Worm (Caenorhabditis elegans) whole organism, L2 larva: ENCODE measurements around the gene F23D12.3.

ENCODE experiments used
- F13H6.1 ChIP-seq: sonication (generic microtip); optimal IDR thresholded peaks from 2 replicates; lab custom pipeline; 2016; ENCODE audit warnings: missing genetic modification characterization, missing compliant biosample characterization
- R02D3.7 ChIP-seq: fragments of 150-350 bp; optimal IDR thresholded peaks from 2 replicates; lab custom pipeline; 2014; ENCODE audit warnings: missing biosample characterization, missing genetic modification characterization
- Y55F3AM.14 ChIP-seq: fragments of 200-800 bp; sonication (Bioruptor generic); optimal IDR thresholded peaks from 2 replicates; lab custom pipeline; 2018; ENCODE audit warnings: mild to moderate bottlenecking, missing genetic modification characterization, missing compliant biosample characterization
- ZK546.5 ChIP-seq: sonication (generic microtip); optimal IDR thresholded peaks from 2 replicates; lab custom pipeline; 2017; ENCODE audit warnings: missing biosample characterization, missing genetic modification characterization
- alr-1 ChIP-seq: fragments of 150-350 bp; optimal IDR thresholded peaks from 2 replicates; lab custom pipeline; 2014; ENCODE audit warnings: missing biosample characterization, missing genetic modification characterization
- aly-2 ChIP-seq: fragments of 150-350 bp; optimal IDR thresholded peaks from 2 replicates; lab custom pipeline; 2014; ENCODE audit warnings: missing biosample characterization, missing genetic modification characterization
- ama-1 ChIP-seq: fragments of 150-350 bp; optimal IDR thresholded peaks from 2 replicates; lab custom pipeline; 2018; ENCODE audit warnings: inconsistent platforms
- blmp-1 ChIP-seq: sonication (generic microtip); optimal IDR thresholded peaks from 2 replicates; lab custom pipeline; 2017; ENCODE audit warnings: missing genetic modification characterization, mild to moderate bottlenecking, missing compliant biosample characterization, antibody characterized with exemption, moderate library complexity; ENCODE audit not compliant: insufficient read depth
- crh-2 ChIP-seq: sonication (generic microtip); optimal IDR thresholded peaks from 2 replicates; lab custom pipeline; 2017; ENCODE audit warnings: missing biosample characterization, missing genetic modification characterization
- egl-27 ChIP-seq: sonication (generic microtip); optimal IDR thresholded peaks from 3 replicates; lab custom pipeline; 2017; ENCODE audit warnings: missing biosample characterization, missing genetic modification reagents, missing genetic modification characterization
- elt-1 ChIP-seq: fragments of 150-350 bp; optimal IDR thresholded peaks from 2 replicates; lab custom pipeline; 2014; ENCODE audit warnings: missing biosample characterization, missing genetic modification characterization
- elt-3 ChIP-seq: sonication (generic microtip); optimal IDR thresholded peaks from 2 replicates; lab custom pipeline; 2017; ENCODE audit warnings: missing biosample characterization, missing genetic modification characterization
- fos-1 ChIP-seq: fragments of 150-350 bp; optimal IDR thresholded peaks from 2 replicates; lab custom pipeline; 2014; ENCODE audit warnings: missing biosample characterization, missing genetic modification characterization
- gmeb-1 ChIP-seq: fragments of 150-350 bp; optimal IDR thresholded peaks from 2 replicates; lab custom pipeline; 2014; ENCODE audit warnings: missing biosample characterization, missing genetic modification characterization
- lin-13 ChIP-seq: fragments of 150-350 bp; optimal IDR thresholded peaks from 2 replicates; lab custom pipeline; 2014; ENCODE audit warnings: missing biosample characterization, missing genetic modification reagents, missing genetic modification characterization
- lin-39 ChIP-seq: fragments of 150-350 bp; optimal IDR thresholded peaks from 2 replicates; lab custom pipeline; 2014; ENCODE audit warnings: missing biosample characterization, missing genetic modification reagents, missing genetic modification characterization
- lsy-2 ChIP-seq, 2 experiments: fragments of 150-350 bp in 1 of 2; sonication (generic microtip) in 1 of 2; optimal IDR thresholded peaks; 2 replicates each; lab custom pipeline; 2014 to 2017; ENCODE audit warnings: missing biosample characterization in 2 of 2, missing genetic modification characterization in 2 of 2
- mab-5 ChIP-seq: fragments of 150-350 bp; optimal IDR thresholded peaks from 2 replicates; lab custom pipeline; 2014; ENCODE audit warnings: missing biosample characterization, missing genetic modification characterization
- mbf-1 ChIP-seq: sonication (generic microtip); optimal IDR thresholded peaks from 2 replicates; lab custom pipeline; 2017; ENCODE audit warnings: missing biosample characterization, missing genetic modification characterization
- mdl-1 ChIP-seq, 2 experiments: fragments of 150-350 bp in 1 of 2; sonication (generic microtip) in 1 of 2; optimal IDR thresholded peaks; 2 replicates each; lab custom pipeline; 2017; ENCODE audit warnings: missing biosample characterization in 2 of 2, missing genetic modification characterization in 2 of 2
- nhr-10 ChIP-seq: sonication (generic microtip); optimal IDR thresholded peaks from 2 replicates; lab custom pipeline; 2017; ENCODE audit warnings: missing biosample characterization, missing genetic modification characterization
- nhr-12 ChIP-seq: fragments of 150-350 bp; optimal IDR thresholded peaks from 2 replicates; lab custom pipeline; 2014; ENCODE audit warnings: missing biosample characterization, missing genetic modification characterization
- nhr-23 ChIP-seq: fragments of 150-350 bp; optimal IDR thresholded peaks from 2 replicates; lab custom pipeline; 2014; ENCODE audit warnings: missing biosample characterization, missing genetic modification reagents, missing genetic modification characterization
- nhr-6 ChIP-seq: fragments of 150-350 bp; optimal IDR thresholded peaks from 2 replicates; lab custom pipeline; 2014; ENCODE audit warnings: missing biosample characterization, missing genetic modification characterization
- peb-1 ChIP-seq: fragments of 150-350 bp; optimal IDR thresholded peaks from 2 replicates; lab custom pipeline; 2014; ENCODE audit warnings: missing biosample characterization, missing genetic modification characterization
- sem-4 ChIP-seq: fragments of 150-350 bp; optimal IDR thresholded peaks from 2 replicates; lab custom pipeline; 2014; ENCODE audit warnings: missing biosample characterization, missing genetic modification reagents, missing genetic modification characterization
- skn-1 ChIP-seq: sonication (generic microtip); optimal IDR thresholded peaks from 2 replicates; lab custom pipeline; 2017; ENCODE audit warnings: missing biosample characterization, missing genetic modification characterization
- sma-9 ChIP-seq, 2 experiments: fragments of 150-350 bp in 1 of 2; sonication (generic microtip) in 1 of 2; optimal IDR thresholded peaks; 2 replicates each; lab custom pipeline; 2014 to 2016; ENCODE audit warnings: missing genetic modification characterization in 2 of 2, mild to moderate bottlenecking in 1 of 2, missing biosample characterization in 1 of 2, missing compliant biosample characterization in 1 of 2, missing genetic modification reagents in 1 of 2, moderate library complexity in 1 of 2
- unc-39 ChIP-seq: fragments of 150-350 bp; optimal IDR thresholded peaks from 2 replicates; lab custom pipeline; 2014; ENCODE audit warnings: missing biosample characterization, missing genetic modification characterization
- unc-55 ChIP-seq: fragments of 150-350 bp; sonication (generic microtip); optimal IDR thresholded peaks from 3 replicates; lab custom pipeline; 2014; ENCODE audit warnings: missing biosample characterization, missing genetic modification reagents, missing genetic modification characterization
- unc-62 ChIP-seq: fragments of 150-350 bp; optimal IDR thresholded peaks from 2 replicates; lab custom pipeline; 2014; ENCODE audit warnings: missing biosample characterization, missing genetic modification reagents, missing genetic modification characterization
- zag-1 ChIP-seq: fragments of 150-350 bp; optimal IDR thresholded peaks from 2 replicates; lab custom pipeline; 2014; ENCODE audit warnings: missing biosample characterization, missing genetic modification characterization
- ztf-1 ChIP-seq: fragments of 200-800 bp; sonication (Bioruptor generic); conservative IDR thresholded peaks from 2 replicates; pipeline ENCODE4 v1.3.6; 2022; ENCODE audit warnings: missing genetic modification characterization, missing compliant biosample characterization
- ztf-4 ChIP-seq: fragments of 150-350 bp; optimal IDR thresholded peaks from 2 replicates; lab custom pipeline; 2014; ENCODE audit warnings: missing biosample characterization, missing genetic modification characterization

The F23D12.3 gene

DNA sequence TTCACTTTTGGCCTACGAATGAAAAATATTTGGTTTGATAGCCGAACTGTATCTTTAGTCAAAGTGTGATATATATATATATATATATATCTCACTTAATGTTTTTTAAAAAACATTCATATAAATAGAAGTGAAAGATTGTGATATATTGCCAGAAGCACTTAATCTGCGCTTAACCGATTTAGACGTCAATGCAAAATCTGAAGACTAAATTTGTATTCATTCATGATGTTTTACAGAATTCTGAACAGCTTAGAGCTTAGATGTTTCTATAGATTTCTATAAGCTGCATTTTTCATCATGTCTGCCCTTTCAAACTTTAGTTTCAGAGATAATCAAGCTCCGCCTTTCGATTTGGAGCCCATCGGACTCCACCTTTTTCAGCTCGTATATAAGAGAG, at the start of gene F23D12.3:
TSS of gene F23D12.3 (plus strand) at position 301 of the 400 bp plus-strand sequence.
- no peak for TF ChIP-seq ztf-4 (tag; lab: Kevin White, UChicago)
- TF ChIP-seq lin-13 = no peak
- no peak for TF ChIP-seq ama-1 (lab: Kevin White, UChicago)
- no peak for TF ChIP-seq mdl-1 (tag; optimal IDR thresholded peaks at IDR 0.05; lab: Kevin White, UChicago)
- TF ChIP-seq, all 48 proteins: peak for 0

DNA sequence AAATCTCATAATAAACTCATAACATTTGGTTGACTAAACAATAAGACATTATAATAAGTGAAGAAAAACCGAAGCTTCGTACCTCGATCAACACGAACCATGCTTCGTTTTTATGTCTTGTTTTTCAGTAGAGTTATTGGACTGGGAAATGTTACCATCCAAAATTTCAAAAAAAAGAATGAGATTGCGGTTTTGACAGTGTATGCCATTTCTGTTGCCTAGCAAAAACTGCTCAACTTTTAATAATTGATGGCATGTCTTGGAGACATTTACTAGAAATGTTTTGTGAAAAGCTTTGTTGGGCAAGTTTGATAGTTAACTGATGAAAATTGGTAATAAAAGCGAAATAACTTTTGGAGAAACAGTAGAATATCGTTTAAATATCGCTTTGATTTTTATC, 47.2 kb upstream of the F23D12.3 start, which contains the start of gene Y60A9.1:
TSS of gene Y60A9.1 (minus strand) at position 101 of the 400 bp plus-strand sequence.
- no peak for TF ChIP-seq egl-27 (tag; lab: Kevin White, UChicago)
- no peak for TF ChIP-seq sem-4 (tag; lab: Kevin White, UChicago)
- TF ChIP-seq elt-1 (tag; lab: Kevin White, UChicago) = no peak
- TF ChIP-seq elt-3 (tag; lab: Kevin White, UChicago) = no peak
- no peak for TF ChIP-seq blmp-1
- TF ChIP-seq lsy-2 (tag; optimal IDR thresholded peaks at IDR 0.05; lab: Kevin White, UChicago) = no peak
- no peak for TF ChIP-seq aly-2
- no peak for TF ChIP-seq ZK546.5 (tag; lab: Kevin White, UChicago)
- no peak for TF ChIP-seq crh-2 (tag; lab: Kevin White, UChicago)
- TF ChIP-seq peb-1 = no peak
- no peak for TF ChIP-seq fos-1
- no peak for TF ChIP-seq mbf-1 (tag; lab: Kevin White, UChicago)
- no peak for TF ChIP-seq nhr-12 (tag; lab: Kevin White, UChicago)
- TF ChIP-seq, all 48 proteins: peak for 0

DNA sequence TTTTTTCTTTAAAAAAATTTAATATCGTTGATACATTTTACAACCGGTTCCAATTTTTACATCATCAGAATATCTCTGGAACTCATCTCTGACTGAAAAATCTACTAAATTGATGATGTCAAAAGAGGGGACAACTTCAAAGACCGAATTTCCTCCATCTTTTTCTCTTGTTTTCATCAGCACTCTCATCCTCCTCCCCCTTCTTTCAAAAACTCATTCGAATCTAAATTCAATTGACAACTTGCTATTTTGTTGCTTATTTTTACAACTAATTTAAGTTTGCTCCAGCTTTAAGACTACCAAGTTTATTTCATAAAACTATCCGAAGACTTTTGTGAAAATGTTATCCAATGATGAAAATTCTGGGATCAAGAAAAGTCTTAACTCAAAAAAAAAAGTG, 43.4 kb upstream of the F23D12.3 start:
- TF ChIP-seq zag-1 (tag; lab: Kevin White, UChicago) (no peak), nhr-23 (tag; lab: Kevin White, UChicago) (no peak), lin-39 (tag; lab: Kevin White, UChicago) (no peak), F13H6.1 (tag; lab: Kevin White, UChicago) (no peak), sem-4 (tag; lab: Kevin White, UChicago) (no peak), gmeb-1 (no peak)
- TF ChIP-seq, all 48 proteins: peak for 0

DNA sequence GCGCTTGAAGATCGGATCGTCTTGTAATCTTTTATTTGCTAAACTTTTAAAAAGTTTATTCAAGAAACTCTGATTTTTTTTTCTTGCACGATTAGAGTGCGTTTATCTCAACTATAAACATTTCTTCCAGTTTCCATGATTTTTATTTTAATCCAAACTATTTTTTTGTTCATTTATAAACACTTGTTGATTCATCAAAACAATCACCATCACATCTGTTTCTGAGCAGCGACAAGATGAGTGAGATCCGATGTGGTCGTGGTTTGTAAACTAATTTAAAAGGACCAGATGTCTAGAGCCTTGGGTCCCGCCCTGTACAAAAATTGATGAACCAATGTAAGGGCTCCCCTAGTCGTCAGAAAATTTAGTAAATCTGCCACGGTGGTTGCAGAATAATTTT, 41.2 kb upstream of the F23D12.3 start:
- TF ChIP-seq unc-55 (peak; percentile 3), mdl-1 (tag; optimal IDR thresholded peaks at IDR 0.05; lab: Kevin White, UChicago) (no peak)

DNA sequence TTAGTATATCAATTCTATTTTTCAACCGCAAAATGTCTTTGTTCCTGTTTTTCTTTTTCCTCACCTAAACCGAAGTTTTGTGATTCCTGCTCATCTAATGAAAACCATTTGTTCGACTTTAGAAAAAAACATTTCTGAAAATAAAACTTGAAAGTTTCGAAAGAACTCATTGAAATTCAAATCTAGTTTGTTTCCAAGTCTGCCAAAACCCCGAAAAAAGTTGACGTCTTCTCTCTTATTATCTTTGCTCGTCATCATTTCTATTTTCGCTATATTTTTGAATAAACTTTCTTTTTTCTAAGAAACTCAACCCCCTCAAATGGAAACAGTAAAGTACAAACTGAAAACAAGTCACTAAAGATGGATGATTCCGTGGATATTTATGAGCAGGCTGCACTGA, 36.6 kb upstream of the F23D12.3 start, which contains the start of gene frpr-17:
TSS of gene frpr-17 (plus strand) at position 301 of the 400 bp plus-strand sequence.
- TF ChIP-seq ztf-1 (GFP tag; lab: Robert Waterston, UW) (no peak), unc-62 (GFP tag; lab: Kevin White, UChicago) (no peak), sma-9 (GFP tag; optimal IDR thresholded peaks at IDR 0.05; lab: Kevin White, UChicago) (no peak), sma-9 (tag; optimal IDR thresholded peaks at IDR 0.05; lab: Kevin White, UChicago) (no peak), elt-1 (tag; lab: Kevin White, UChicago) (no peak), crh-2 (tag; lab: Kevin White, UChicago) (no peak), skn-1 (tag; lab: Kevin White, UChicago) (no peak)
- TF ChIP-seq, all 48 proteins: peak for 0

DNA sequence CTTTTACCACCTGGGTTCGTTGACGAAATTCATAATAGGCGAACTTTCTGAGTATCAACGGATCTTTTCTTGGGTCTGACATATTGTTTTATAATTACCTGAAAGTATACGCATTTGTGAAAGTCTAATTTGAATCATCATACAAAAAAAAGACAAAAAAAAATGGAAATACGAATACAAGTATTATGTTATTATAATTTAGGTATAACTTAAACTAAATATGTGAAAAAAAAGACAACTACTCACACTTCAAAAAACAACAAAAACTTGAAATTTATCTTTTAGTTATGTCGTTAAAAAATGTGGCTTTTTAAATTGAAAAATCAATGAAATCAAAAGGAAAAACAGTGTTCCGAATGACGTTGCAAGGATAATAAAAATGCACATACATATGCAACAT, 29.6 kb upstream of the F23D12.3 start, which contains the start of gene fbxa-179:
TSS of gene fbxa-179 (minus strand) at position 101 of the 400 bp plus-strand sequence.
- no peak for TF ChIP-seq R02D3.7 (tag; lab: Kevin White, UChicago)
- TF ChIP-seq nhr-10 (tag; lab: Kevin White, UChicago) = no peak
- no peak for TF ChIP-seq blmp-1
- no peak for TF ChIP-seq unc-39 (tag; lab: Kevin White, UChicago)
- TF ChIP-seq egl-27 (tag; lab: Kevin White, UChicago) = no peak
- TF ChIP-seq, all 48 proteins: peak for 0

DNA sequence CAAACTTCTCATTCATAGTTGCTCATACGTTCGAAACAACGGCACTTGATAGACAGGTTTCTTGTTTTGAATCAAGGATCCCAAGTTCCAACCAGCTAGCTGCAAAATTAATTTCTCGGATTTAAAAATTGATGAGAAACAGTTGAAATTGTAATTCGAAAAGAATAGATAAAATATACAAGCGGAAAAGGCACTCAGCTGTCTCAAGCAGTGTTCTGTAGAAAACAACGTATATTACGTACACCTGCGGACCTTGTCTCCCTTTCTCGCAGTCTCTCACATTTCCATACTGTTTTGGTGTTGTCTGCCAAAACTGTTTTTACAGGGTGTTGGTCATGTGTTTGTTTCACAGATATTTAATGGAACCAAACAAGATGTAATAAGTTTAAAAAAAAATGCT, 26.8 kb upstream of the F23D12.3 start, which contains the start of gene F23D12.10:
TSS of gene F23D12.10 (minus strand) at position 101 of the 400 bp plus-strand sequence.
- TF ChIP-seq zag-1 (tag; lab: Kevin White, UChicago) = no peak
- TF ChIP-seq mab-5 (tag; lab: Kevin White, UChicago) = no peak
- no peak for TF ChIP-seq ZK546.5 (tag; lab: Kevin White, UChicago)
- no peak for TF ChIP-seq unc-55
- no peak for TF ChIP-seq lin-39 (tag; lab: Kevin White, UChicago)
- no peak for TF ChIP-seq sma-9 (GFP tag; optimal IDR thresholded peaks at IDR 0.05; lab: Kevin White, UChicago)
- TF ChIP-seq sma-9 (tag; optimal IDR thresholded peaks at IDR 0.05; lab: Kevin White, UChicago) = no peak
- no peak for TF ChIP-seq Y55F3AM.14 (GFP tag; lab: Kevin White, UChicago)
- no peak for TF ChIP-seq lsy-2 (tag; optimal IDR thresholded peaks at IDR 0.05; lab: Kevin White, UChicago)
- TF ChIP-seq mdl-1 (tag; optimal IDR thresholded peaks at IDR 0.05; lab: Kevin White, UChicago) = no peak
- TF ChIP-seq alr-1 (tag; lab: Kevin White, UChicago) = no peak
- no peak for TF ChIP-seq peb-1
- no peak for TF ChIP-seq gmeb-1
- TF ChIP-seq aly-2 = no peak
- TF ChIP-seq nhr-6 (tag; lab: Kevin White, UChicago) = no peak
- no peak for TF ChIP-seq unc-62 (GFP tag; lab: Kevin White, UChicago)
- no peak for TF ChIP-seq sem-4 (tag; lab: Kevin White, UChicago)
- no peak for TF ChIP-seq nhr-10 (tag; lab: Kevin White, UChicago)
